Worm (Caenorhabditis elegans): ENCODE results near the gene pam-1.

- TF ChIP-seq R02D3.7 (tag; optimal IDR thresholded peaks at IDR 0.05), result no peak
- peak; percentile 62 for TF ChIP-seq duxl-1 (tag; optimal IDR thresholded peaks at IDR 0.05; ENCODE audit: poor library complexity)
- peak; percentile 91 for TF ChIP-seq mep-1 (tag; optimal IDR thresholded peaks at IDR 0.05)
- peak in 1 of 2 experiments; percentile 64 for TF ChIP-seq unc-62 (GFP tag; optimal IDR thresholded peaks at IDR 0.05 in 1 of 2)
- no peak for TF ChIP-seq unc-62 (tag; optimal IDR thresholded peaks at IDR 0.05)
- no peak for TF ChIP-seq nhr-10 (tag; optimal IDR thresholded peaks at IDR 0.05)
- no peak for TF ChIP-seq nhr-237 (tag; optimal IDR thresholded peaks at IDR 0.05)
These were observed 29.5 kb upstream of the pam-1 start, which contains the start of the genes cec-5 and nol-10 for ce11 chrIV:7580062-7580614.
